Fruit fly (Drosophila melanogaster) whole organism, embryonic: ENCODE results near the gene Gyc88E.

Experiments
- Asciz ChIP-seq: fragments of 200-800 bp; sonication (Bioruptor generic); optimal IDR thresholded peaks from 2 replicates; lab custom pipeline; 2017; ENCODE audit warnings: missing biosample characterization, mild to moderate bottlenecking, missing genetic modification characterization, missing genetic modification reagents
- Atf6 ChIP-seq: fragments of 200-800 bp; sonication (Bioruptor generic); IDR thresholded peaks from 2 replicates; pipeline ENCODE4 v1.3.6; 2022; ENCODE audit warnings: missing biosample characterization, missing genetic modification characterization
- B-H2 ChIP-seq: fragments of 200-800 bp; sonication (Bioruptor generic); optimal IDR thresholded peaks from 2 replicates; lab custom pipeline; 2018; ENCODE audit warnings: missing biosample characterization, mild to moderate bottlenecking, missing genetic modification characterization
- CG10267 ChIP-seq: fragments of 200-800 bp; sonication (Bioruptor generic); optimal IDR thresholded peaks from 2 replicates; lab custom pipeline; 2018; ENCODE audit warnings: missing biosample characterization, mild to moderate bottlenecking, missing genetic modification characterization, moderate library complexity
- CG10321 ChIP-seq: fragments of 200-800 bp; sonication (Bioruptor generic); IDR thresholded peaks from 2 replicates; pipeline ENCODE4 v1.3.6; 2022; ENCODE audit warnings: missing biosample characterization, missing genetic modification characterization
- CG12942 ChIP-seq: fragments of 200-800 bp; sonication (Bioruptor generic); optimal IDR thresholded peaks from 3 replicates; lab custom pipeline; 2016; ENCODE audit warnings: missing biosample characterization, missing genetic modification characterization
- CG13775 ChIP-seq: fragments of 200-800 bp; sonication (Bioruptor generic); optimal IDR thresholded peaks from 3 replicates; lab custom pipeline; 2017; ENCODE audit warnings: missing biosample characterization, mild to moderate bottlenecking, missing genetic modification characterization
- CG14014 ChIP-seq: fragments of 200-800 bp; sonication (Bioruptor generic); IDR thresholded peaks from 2 replicates; pipeline ENCODE4 v1.3.6; 2022; ENCODE audit warnings: missing biosample characterization, missing genetic modification characterization
- CG15696 ChIP-seq: fragments of 200-800 bp; sonication (Bioruptor generic); optimal IDR thresholded peaks from 2 replicates; lab custom pipeline; 2019; ENCODE audit warnings: missing biosample characterization, mild to moderate bottlenecking, missing genetic modification characterization, moderate library complexity
- CG1647 ChIP-seq: fragments of 200-800 bp; sonication (Bioruptor generic); optimal IDR thresholded peaks from 3 replicates; lab custom pipeline; 2016; ENCODE audit warnings: missing biosample characterization, missing genetic modification characterization
- CG17912 ChIP-seq: fragments of 200-800 bp; sonication (Bioruptor generic); optimal IDR thresholded peaks from 2 replicates; lab custom pipeline; 2018; ENCODE audit warnings: missing biosample characterization, mild to moderate bottlenecking, missing genetic modification characterization
- CG1792 ChIP-seq: fragments of 200-800 bp; sonication (Bioruptor generic); optimal IDR thresholded peaks from 2 replicates; lab custom pipeline; 2016; ENCODE audit warnings: missing biosample characterization, missing genetic modification characterization
- CG2712 ChIP-seq: fragments of 200-800 bp; optimal IDR thresholded peaks from 3 replicates; lab custom pipeline; 2019; ENCODE audit warnings: missing biosample characterization, mild to moderate bottlenecking, missing genetic modification characterization, moderate library complexity
- CG30020 ChIP-seq: fragments of 200-800 bp; optimal IDR thresholded peaks from 2 replicates; lab custom pipeline; 2019; ENCODE audit warnings: missing biosample characterization, mild to moderate bottlenecking, missing genetic modification characterization, moderate library complexity
- CG31441 ChIP-seq: fragments of 200-800 bp; sonication (Bioruptor generic); IDR thresholded peaks from 2 replicates; pipeline ENCODE4 v1.3.6; 2022; ENCODE audit warnings: missing biosample characterization, missing genetic modification characterization
- CG32532 ChIP-seq: fragments of 200-800 bp; sonication (Bioruptor generic); IDR thresholded peaks from 2 replicates; pipeline ENCODE4 v1.3.6; 2022; ENCODE audit warnings: missing biosample characterization, missing genetic modification characterization
- CG32772 ChIP-seq: fragments of 200-800 bp; sonication (Bioruptor generic); IDR thresholded peaks from 2 replicates; pipeline ENCODE4 v1.3.6; 2022; ENCODE audit warnings: missing biosample characterization, missing genetic modification characterization
- CG3281 ChIP-seq: fragments of 200-800 bp; sonication (Bioruptor generic); optimal IDR thresholded peaks from 3 replicates; lab custom pipeline; 2017; ENCODE audit warnings: missing biosample characterization, mild to moderate bottlenecking, missing genetic modification characterization
- CG4730 ChIP-seq: fragments of 200-800 bp; sonication (Bioruptor generic); IDR thresholded peaks from 2 replicates; pipeline ENCODE4 v1.3.6; 2022; ENCODE audit warnings: missing biosample characterization, missing genetic modification characterization
- CG8281 ChIP-seq: fragments of 200-800 bp; sonication (Bioruptor generic); optimal IDR thresholded peaks from 2 replicates; lab custom pipeline; 2018; ENCODE audit warnings: missing biosample characterization, mild to moderate bottlenecking, missing genetic modification characterization, moderate library complexity
- Eip74EF ChIP-seq, 2 experiments: fragments of 200-800 bp in 1 of 2; fragments of >200 bp in 1 of 2; sonication (Bioruptor generic) in 1 of 2; optimal IDR thresholded peaks; 2 replicates each; lab custom pipeline; 2017 to 2019; ENCODE audit warnings: missing biosample characterization in 2 of 2, missing genetic modification characterization in 2 of 2, mild to moderate bottlenecking in 1 of 2, moderate library complexity in 1 of 2
- Fer1 ChIP-seq: fragments of 200-800 bp; sonication (Bioruptor generic); optimal IDR thresholded peaks from 2 replicates; lab custom pipeline; 2017; ENCODE audit warnings: missing biosample characterization, mild to moderate bottlenecking, missing genetic modification characterization
- Gug ChIP-seq: fragments of 200-800 bp; sonication (Bioruptor generic); IDR thresholded peaks from 4 replicates; pipeline ENCODE4 v1.3.6; 2022; ENCODE audit warnings: missing biosample characterization, missing genetic modification characterization
- HLH3B ChIP-seq: fragments of 200-800 bp; sonication (Bioruptor generic); IDR thresholded peaks from 2 replicates; pipeline ENCODE4 v1.3.6; 2022; ENCODE audit warnings: missing biosample characterization, missing genetic modification characterization
- HLH4C ChIP-seq: fragments of 200-800 bp; sonication (Bioruptor generic); IDR thresholded peaks from 3 replicates; pipeline ENCODE4 v1.3.6; 2022; ENCODE audit warnings: missing biosample characterization, missing genetic modification characterization; ENCODE audit not compliant: partially characterized antibody
- Hr3 ChIP-seq: fragments of 200-800 bp; sonication (Bioruptor generic); optimal IDR thresholded peaks from 3 replicates; lab custom pipeline; 2016; ENCODE audit warnings: missing biosample characterization, missing genetic modification characterization
- Hr51 ChIP-seq, 2 experiments: fragments of 200-800 bp; sonication (Bioruptor generic); optimal IDR thresholded peaks; 2 replicates in 1 of 2; 3 replicates in 1 of 2; lab custom pipeline; 2016 to 2018; ENCODE audit warnings: missing biosample characterization in 2 of 2, missing genetic modification characterization in 2 of 2, mild to moderate bottlenecking in 1 of 2, moderate library complexity in 1 of 2
- Nf-YC ChIP-seq: fragments of 200-800 bp; optimal IDR thresholded peaks from 3 replicates; lab custom pipeline; 2019; ENCODE audit warnings: missing biosample characterization, mild to moderate bottlenecking, missing genetic modification characterization, moderate library complexity
- Ptx1 ChIP-seq: fragments of 200-800 bp; sonication (Bioruptor generic); IDR thresholded peaks from 2 replicates; pipeline ENCODE4 v1.3.6; 2022; ENCODE audit warnings: missing biosample characterization, missing genetic modification characterization
- Usf ChIP-seq: fragments of 200-800 bp; sonication (Bioruptor generic); optimal IDR thresholded peaks from 2 replicates; lab custom pipeline; 2017; ENCODE audit warnings: missing genotype, missing biosample characterization, missing genetic modification characterization
- Xrp1 ChIP-seq: fragments of 200-800 bp; sonication (Bioruptor generic); IDR thresholded peaks from 2 replicates; pipeline ENCODE4 v1.3.6; 2022; ENCODE audit warnings: missing biosample characterization, missing genetic modification characterization
- bsh ChIP-seq, 2 experiments: fragments of 200-800 bp; sonication (Bioruptor generic); optimal IDR thresholded peaks; 2 replicates each; lab custom pipeline; 2017 to 2018; ENCODE audit warnings: mild to moderate bottlenecking in 2 of 2, missing biosample characterization in 2 of 2, missing genetic modification characterization in 2 of 2, moderate library complexity in 1 of 2
- caup ChIP-seq: fragments of 200-800 bp; sonication (Bioruptor generic); optimal IDR thresholded peaks from 3 replicates; lab custom pipeline; 2017; ENCODE audit warnings: missing biosample characterization, mild to moderate bottlenecking, missing genetic modification characterization, moderate library complexity; ENCODE audit not compliant: severe bottlenecking
- chm ChIP-seq: fragments of 200-800 bp; sonication (Bioruptor generic); IDR thresholded peaks from 2 replicates; pipeline ENCODE4 v1.3.6; 2022; ENCODE audit warnings: missing biosample characterization, missing genetic modification characterization
- crp ChIP-seq, 2 experiments: fragments of 200-800 bp; sonication (Bioruptor generic); optimal IDR thresholded peaks; 2 replicates in 1 of 2; 3 replicates in 1 of 2; lab custom pipeline; 2017; ENCODE audit warnings: missing biosample characterization in 2 of 2, missing genetic modification characterization in 2 of 2, mild to moderate bottlenecking in 1 of 2, moderate library complexity in 1 of 2
- dimm ChIP-seq: fragments of 200-800 bp; sonication (Bioruptor generic); IDR thresholded peaks from 2 replicates; pipeline ENCODE4 v1.3.6; 2022; ENCODE audit warnings: missing biosample characterization, missing genetic modification characterization
- ewg ChIP-seq: fragments of 200-800 bp; sonication (Bioruptor generic); optimal IDR thresholded peaks from 3 replicates; lab custom pipeline; 2017; ENCODE audit warnings: mild to moderate bottlenecking, missing biosample characterization, missing genetic modification reagents, missing genetic modification characterization
- ftz-f1 ChIP-seq: fragments of 200-800 bp; sonication (Bioruptor generic); optimal IDR thresholded peaks from 2 replicates; lab custom pipeline; 2016; ENCODE audit warnings: missing biosample characterization, missing genetic modification characterization
- gsb ChIP-seq: fragments of 200-800 bp; sonication (Bioruptor generic); IDR thresholded peaks from 2 replicates; pipeline ENCODE4 v1.3.6; 2022; ENCODE audit warnings: missing biosample characterization, missing genetic modification characterization
- hkb ChIP-seq, 2 experiments: fragments of 200-800 bp in 1 of 2; fragments of >200 bp in 1 of 2; sonication (Bioruptor generic) in 1 of 2; IDR thresholded peaks in 1 of 2; optimal IDR thresholded peaks in 1 of 2; 2 replicates each; pipeline versions ENCODE4 v1.3.6 to Lab custom; 2017 to 2022; ENCODE audit warnings: missing biosample characterization in 1 of 2, missing genetic modification characterization in 1 of 2
- jing ChIP-seq: fragments of 200-800 bp; sonication (Bioruptor generic); optimal IDR thresholded peaks from 2 replicates; lab custom pipeline; 2018; ENCODE audit warnings: missing biosample characterization, mild to moderate bottlenecking, missing genetic modification characterization
- lola ChIP-seq, 3 experiments: fragments of >200 bp in 2 of 3; fragments of 200-800 bp in 1 of 3; sonication (Bioruptor generic) in 1 of 3; optimal IDR thresholded peaks; 2 replicates each; lab custom pipeline; 2017 to 2019; ENCODE audit warnings: missing biosample characterization in 3 of 3, missing genetic modification characterization in 3 of 3, mild to moderate bottlenecking in 1 of 3, moderate library complexity in 1 of 3
- nmo ChIP-seq: fragments of 200-800 bp; sonication (Bioruptor generic); optimal IDR thresholded peaks from 2 replicates; lab custom pipeline; 2018; ENCODE audit warnings: missing biosample characterization, mild to moderate bottlenecking, missing genetic modification characterization, moderate library complexity
- oc ChIP-seq: fragments of 200-800 bp; sonication (Bioruptor generic); optimal IDR thresholded peaks from 2 replicates; lab custom pipeline; 2018; ENCODE audit warnings: missing biosample characterization, mild to moderate bottlenecking, missing genetic modification characterization, moderate library complexity
- org-1 ChIP-seq: fragments of 200-800 bp; sonication (Bioruptor generic); optimal IDR thresholded peaks from 2 replicates; lab custom pipeline; 2017; ENCODE audit warnings: missing biosample characterization, missing genetic modification characterization
- schlank ChIP-seq: fragments of 200-800 bp; sonication (Bioruptor generic); optimal IDR thresholded peaks from 2 replicates; lab custom pipeline; 2018; ENCODE audit warnings: missing biosample characterization, mild to moderate bottlenecking, missing genetic modification characterization
- tap ChIP-seq: fragments of 200-800 bp; optimal IDR thresholded peaks from 3 replicates; lab custom pipeline; 2019; ENCODE audit warnings: missing biosample characterization, mild to moderate bottlenecking, missing genetic modification characterization, moderate library complexity
- trem ChIP-seq: fragments of 200-800 bp; optimal IDR thresholded peaks from 3 replicates; lab custom pipeline; 2019; ENCODE audit warnings: missing biosample characterization, mild to moderate bottlenecking, missing genetic modification characterization, moderate library complexity
- trh ChIP-seq: fragments of 200-800 bp; sonication (Bioruptor generic); optimal IDR thresholded peaks from 2 replicates; lab custom pipeline; 2016; ENCODE audit warnings: missing biosample characterization, missing genetic modification characterization

Gyc88E gene

dm6 chr3R:15145491-15145890, 4.7 kb upstream of the Gyc88E start (continued):
- TF ChIP-seq Eip74EF (GFP tag; optimal IDR thresholded peaks at IDR 0.05; lab: Kevin White, UChicago): peak in 1 of 2 experiments; percentile 61
- no peak for TF ChIP-seq B-H2 (GFP tag; lab: Kevin White, UChicago)
- no peak for TF ChIP-seq crp (GFP tag; optimal IDR thresholded peaks at IDR 0.05; lab: Kevin White, UChicago)
- no peak for TF ChIP-seq dimm (GFP tag; lab: Robert Waterston, UW)
- TF ChIP-seq trh (GFP tag; lab: Kevin White, UChicago): no peak
- peak; percentile 40; the same call in 2 of the 4 replicates for TF ChIP-seq Gug (GFP tag; lab: Robert Waterston, UW)
- TF ChIP-seq tap (tag; lab: Kevin White, UChicago): peak; percentile 40
- TF ChIP-seq CG10267 (tag; lab: Kevin White, UChicago): peak; percentile 38
- no peak for TF ChIP-seq HLH4C (GFP tag; lab: Robert Waterston, UW)
- TF ChIP-seq CG15696 (tag; lab: Kevin White, UChicago): no peak
- peak; percentile 26 for TF ChIP-seq oc (tag; lab: Kevin White, UChicago)
- peak; percentile 41; the same call in 1 of the 2 replicates for TF ChIP-seq CG10321 (GFP tag; lab: Robert Waterston, UW)
- TF ChIP-seq ftz-f1 (GFP tag; lab: Kevin White, UChicago): peak; percentile 20
- peak; percentile 27 for TF ChIP-seq CG12942
- TF ChIP-seq CG17912: no peak
- TF ChIP-seq jing (GFP tag; lab: Kevin White, UChicago): no peak
- peak in 1 of 2 experiments; percentile 69 for TF ChIP-seq bsh (GFP tag; optimal IDR thresholded peaks at IDR 0.05; lab: Kevin White, UChicago)
- TF ChIP-seq ewg (GFP tag; lab: Kevin White, UChicago): peak; percentile 26
- TF ChIP-seq Xrp1 (GFP tag; lab: Robert Waterston, UW): peak; percentile 78
- TF ChIP-seq lola (GFP tag; optimal IDR thresholded peaks at IDR 0.05; lab: Kevin White, UChicago): peak in 1 of 3 experiments; percentile 30
- TF ChIP-seq HLH3B (GFP tag; lab: Robert Waterston, UW): peak; percentile 56
- no peak for TF ChIP-seq chm
- TF ChIP-seq schlank: no peak
- TF ChIP-seq CG4730 (GFP tag; lab: Robert Waterston, UW): peak; percentile 48; the same call in 1 of the 2 replicates
- peak; percentile 48; the same call in 1 of the 2 replicates for TF ChIP-seq CG32772 (GFP tag; lab: Robert Waterston, UW)
- no peak for TF ChIP-seq CG1647
- TF ChIP-seq Usf (GFP tag; lab: Kevin White, UChicago): no peak
- no peak for TF ChIP-seq caup
- TF ChIP-seq Hr3 (GFP tag; lab: Kevin White, UChicago): peak; percentile 20
- TF ChIP-seq Asciz (GFP tag; lab: Kevin White, UChicago): peak; percentile 8
- peak; percentile 40 for TF ChIP-seq org-1 (GFP tag; lab: Kevin White, UChicago)
- peak; percentile 72 for TF ChIP-seq nmo
- TF ChIP-seq CG3281: peak; percentile 17
- TF ChIP-seq gsb: no peak
- TF ChIP-seq CG32532 (GFP tag; lab: Robert Waterston, UW): peak; percentile 64
- TF ChIP-seq Nf-YC (tag; lab: Kevin White, UChicago): peak; percentile 4
- peak; percentile 69 for TF ChIP-seq Ptx1 (GFP tag; lab: Robert Waterston, UW)
- peak; percentile 2 for TF ChIP-seq CG13775 (GFP tag; lab: Kevin White, UChicago)
- TF ChIP-seq CG30020 (tag; lab: Kevin White, UChicago): no peak
- TF ChIP-seq CG1792 (GFP tag; lab: Kevin White, UChicago): no peak
- TF ChIP-seq CG31441 (GFP tag; lab: Robert Waterston, UW): peak; percentile 76
- TF ChIP-seq Atf6 (GFP tag; lab: Robert Waterston, UW): peak; percentile 53; the same call in 1 of the 2 replicates
- TF ChIP-seq hkb (optimal IDR thresholded peaks at IDR 0.05; lab: Kevin White, UChicago): no peak
- peak; percentile 75 for TF ChIP-seq hkb (GFP tag; IDR thresholded peaks at IDR 0.05; lab: Robert Waterston, UW)
- TF ChIP-seq Hr51 (GFP tag; optimal IDR thresholded peaks at IDR 0.05; lab: Kevin White, UChicago): peak; percentile 16 to 57
- peak; percentile 1 for TF ChIP-seq trem (tag; lab: Kevin White, UChicago)
- peak; percentile 17 for TF ChIP-seq Fer1 (GFP tag; lab: Kevin White, UChicago)
- peak; percentile 80 for TF ChIP-seq CG2712
- TF ChIP-seq CG8281 (tag; lab: Kevin White, UChicago): peak; percentile 37
- TF ChIP-seq CG14014 (GFP tag; lab: Robert Waterston, UW): peak; percentile 62
